Worm (Caenorhabditis elegans): ENCODE results near the gene F47B7.2.

ce11 chrX:3728970-3729369 lies 43.6 kb upstream of the F47B7.2 start, which contains the start of gene aex-4:
- no peak for TF ChIP-seq med-1 (GFP tag; optimal IDR thresholded peaks at IDR 0.05; ENCODE audit: insufficient read depth)
- TF ChIP-seq klf-2 (GFP tag; conservative IDR thresholded peaks at IDR 0.05) = no peak
- no peak for TF ChIP-seq cog-1 (tag; optimal IDR thresholded peaks at IDR 0.05)

All from whole organism, midembryonic.